Fruit fly (Drosophila melanogaster): Measurements from ENCODE around the gene Remo.

DNA sequence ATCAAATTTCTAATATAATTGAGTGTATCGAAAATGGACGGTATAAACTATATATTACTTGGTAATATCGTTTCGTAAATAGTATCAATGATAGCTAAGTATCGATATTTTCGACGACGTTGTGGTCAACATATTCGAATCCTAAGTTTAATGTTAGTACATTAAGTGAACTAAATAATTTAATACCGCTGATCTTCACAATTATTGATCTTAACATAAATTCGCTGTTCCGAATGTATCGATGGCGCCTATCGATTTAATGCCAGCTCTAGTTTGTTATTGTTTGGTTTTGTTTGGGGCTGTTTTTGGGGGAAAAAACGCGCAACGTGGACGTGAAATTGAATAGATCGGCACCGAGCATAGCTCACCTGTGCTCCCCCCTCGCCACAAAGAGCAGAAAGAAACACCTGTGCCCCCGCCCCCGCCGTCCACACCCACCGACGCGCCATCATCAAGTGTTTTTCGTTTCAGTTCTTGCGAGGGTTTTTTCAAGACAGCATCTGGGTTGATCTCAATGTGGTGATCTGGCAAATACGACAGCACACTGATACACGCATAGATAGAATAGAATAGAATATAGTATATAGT, 2.0 kb upstream of the Remo start:
- no peak for TF ChIP-seq psq (optimal IDR thresholded peaks at IDR 0.05)
- TF ChIP-seq EcR (GFP tag; optimal IDR thresholded peaks at IDR 0.05), result no peak
- no peak for TF ChIP-seq Dll (optimal IDR thresholded peaks at IDR 0.05)
- no peak for TF ChIP-seq pan (optimal IDR thresholded peaks at IDR 0.05)

Measured in whole organism.